Worm (Caenorhabditis elegans) whole organism, L1 larva: ENCODE results near the gene ZC155.2.

ENCODE experiments used
- ceh-82 ChIP-seq, 3 experiments: fragments of 150-350 bp in 1 of 3; sonication (generic microtip) in 2 of 3; optimal IDR thresholded peaks; 2 replicates each; lab custom pipeline; 2014 to 2017; ENCODE audit warnings: missing biosample characterization in 3 of 3, missing genetic modification characterization in 3 of 3
- elt-3 ChIP-seq, 6 experiments: fragments of 150-350 bp in 1 of 6; sonication (generic microtip); optimal IDR thresholded peaks; 2 replicates each; lab custom pipeline; 2017 to 2018; ENCODE audit warnings: missing biosample characterization in 6 of 6, missing genetic modification characterization in 6 of 6, inconsistent platforms in 1 of 6
- lin-13 ChIP-seq: fragments of 150-350 bp; optimal IDR thresholded peaks from 2 replicates; lab custom pipeline; 2014; ENCODE audit warnings: missing biosample characterization, missing genetic modification reagents, missing genetic modification characterization
- lin-35 ChIP-seq, 2 experiments: fragments of 150-350 bp; optimal IDR thresholded peaks; 2 replicates each; lab custom pipeline; 2014; ENCODE audit warnings: missing biosample characterization in 2 of 2, missing genetic modification characterization in 2 of 2, missing genetic modification reagents in 2 of 2
- mep-1 ChIP-seq: fragments of 150-350 bp; optimal IDR thresholded peaks from 2 replicates; lab custom pipeline; 2014; ENCODE audit warnings: missing biosample characterization, missing genetic modification characterization
- snpc-4 ChIP-seq: fragments of 150-350 bp; optimal IDR thresholded peaks from 2 replicates; lab custom pipeline; 2014; ENCODE audit warnings: missing biosample characterization, missing genetic modification characterization
- unc-30 ChIP-seq: sonication (generic microtip); optimal IDR thresholded peaks from 2 replicates; lab custom pipeline; 2017; ENCODE audit warnings: missing biosample characterization, missing genetic modification characterization
- unc-62 ChIP-seq: fragments of 150-350 bp; optimal IDR thresholded peaks from 2 replicates; lab custom pipeline; 2014; ENCODE audit warnings: missing biosample characterization, missing genetic modification reagents, missing genetic modification characterization
- unc-86 ChIP-seq: sonication (generic microtip); optimal IDR thresholded peaks from 2 replicates; lab custom pipeline; 2016; ENCODE audit warnings: missing genetic modification characterization, missing compliant biosample characterization

- TF ChIP-seq snpc-4 (tag; lab: Kevin White, UChicago): no peak
- TF ChIP-seq lin-35 (GFP tag; optimal IDR thresholded peaks at IDR 0.05; lab: Kevin White, UChicago): no peak
- no peak for TF ChIP-seq unc-62 (GFP tag; lab: Kevin White, UChicago)
- no peak for TF ChIP-seq elt-3 (tag; optimal IDR thresholded peaks at IDR 0.05; lab: Kevin White, UChicago)
- TF ChIP-seq unc-30: no peak
- no peak for TF ChIP-seq ceh-82 (tag; optimal IDR thresholded peaks at IDR 0.05; lab: Kevin White, UChicago)
- TF ChIP-seq mep-1 (tag; lab: Kevin White, UChicago): no peak
- TF ChIP-seq lin-13 (GFP tag; lab: Kevin White, UChicago): no peak
- no peak for TF ChIP-seq unc-86 (tag; lab: Kevin White, UChicago)
Measured at ce11 chrIII:5230415-5230814, 11.6 kb downstream of the ZC155.2 start, which contains the start of gene prmt-5.
